Fruit fly (Drosophila melanogaster): ENCODE results near the gene Myb.
A peak's percentile ranks its signal among the peaks of the same experiment; 100 is the strongest.

Gene Myb

dm6 chrX:15870777-15871757 is 13.4 kb upstream of the Myb start (continued):
- no peak for TF ChIP-seq CG43689 (GFP tag; IDR thresholded peaks at IDR 0.05)
- TF ChIP-seq CG6175 (GFP tag; IDR thresholded peaks at IDR 0.05): no peak
- peak; percentile 19 for TF ChIP-seq tup (GFP tag; optimal IDR thresholded peaks at IDR 0.05)
- TF ChIP-seq psq (GFP tag; optimal IDR thresholded peaks at IDR 0.05): peak; percentile 3
- peak; percentile 69 for TF ChIP-seq CG17385 (GFP tag; optimal IDR thresholded peaks at IDR 0.05)
- no peak; the same call in 1 of the 2 replicates for TF ChIP-seq chm (GFP tag; IDR thresholded peaks at IDR 0.05)
- TF ChIP-seq CG12299 (tag; optimal IDR thresholded peaks at IDR 0.05): peak; percentile 63
- no peak for TF ChIP-seq row (GFP tag; IDR thresholded peaks at IDR 0.05)
- TF ChIP-seq CG11398 (GFP tag; optimal IDR thresholded peaks at IDR 0.05): peak; percentile 31
- peak; percentile 77 for TF ChIP-seq CG10209 (GFP tag; optimal IDR thresholded peaks at IDR 0.05)
- TF ChIP-seq gsb-n (tag; optimal IDR thresholded peaks at IDR 0.05): no peak
- TF ChIP-seq CG2889 (GFP tag; IDR thresholded peaks at IDR 0.05): no peak
- TF ChIP-seq Hr78 (GFP tag; optimal IDR thresholded peaks at IDR 0.05): no peak
- no peak for TF ChIP-seq aop (GFP tag; IDR thresholded peaks at IDR 0.05)
- TF ChIP-seq zfh1 (GFP tag; IDR thresholded peaks at IDR 0.05): no peak
- TF ChIP-seq CG3163 (GFP tag; optimal IDR thresholded peaks at IDR 0.05): peak; percentile 57
- peak; percentile 13 for TF ChIP-seq luna (GFP tag; optimal IDR thresholded peaks at IDR 0.05)
- TF ChIP-seq gcm (GFP tag; optimal IDR thresholded peaks at IDR 0.05): no peak
- peak; percentile 67 for TF ChIP-seq CG12104 (GFP tag; optimal IDR thresholded peaks at IDR 0.05)
- TF ChIP-seq Side (GFP tag; optimal IDR thresholded peaks at IDR 0.05): peak; percentile 31
- no peak for TF ChIP-seq Hmx (GFP tag; optimal IDR thresholded peaks at IDR 0.05)
- no peak for TF ChIP-seq Gsc (GFP tag; IDR thresholded peaks at IDR 0.05)
- no peak for TF ChIP-seq crol (GFP tag; IDR thresholded peaks at IDR 0.05)
- no peak for TF ChIP-seq dati (GFP tag; IDR thresholded peaks at IDR 0.05)
- TF ChIP-seq tgo (GFP tag; IDR thresholded peaks at IDR 0.05): no peak; the same call in 2 of the 3 replicates
- no peak for TF ChIP-seq CG10321 (GFP tag; IDR thresholded peaks at IDR 0.05)
- TF ChIP-seq CG3995 (GFP tag; optimal IDR thresholded peaks at IDR 0.05): no peak
- TF ChIP-seq Nf-YA (GFP tag; IDR thresholded peaks at IDR 0.05): peak; percentile 44; the same call in 1 of the 2 replicates
- peak; percentile 100 for TF ChIP-seq CG10431 (GFP tag; optimal IDR thresholded peaks at IDR 0.05)
- TF ChIP-seq dmrt99B (tag; optimal IDR thresholded peaks at IDR 0.05): no peak
- TF ChIP-seq ttk (GFP tag; IDR thresholded peaks at IDR 0.05): no peak
- TF ChIP-seq CG2199 (GFP tag; IDR thresholded peaks at IDR 0.05): no peak
- TF ChIP-seq CG15479 (GFP tag; optimal IDR thresholded peaks at IDR 0.05): no peak
- no peak for TF ChIP-seq tin (GFP tag; optimal IDR thresholded peaks at IDR 0.05)
- TF ChIP-seq jing (GFP tag; optimal IDR thresholded peaks at IDR 0.05): no peak
- TF ChIP-seq CG18599 (GFP tag; optimal IDR thresholded peaks at IDR 0.05): no peak
- TF ChIP-seq Kr (GFP tag; optimal IDR thresholded peaks at IDR 0.05): no peak
- TF ChIP-seq CG7963 (GFP tag; IDR thresholded peaks at IDR 0.05; ENCODE audit: partially characterized antibody): no peak
- TF ChIP-seq HmgD (GFP tag; optimal IDR thresholded peaks at IDR 0.05): no peak
- peak; percentile 68 for TF ChIP-seq CG30020 (tag; optimal IDR thresholded peaks at IDR 0.05)
- TF ChIP-seq fd96Cb (tag; optimal IDR thresholded peaks at IDR 0.05): no peak
- TF ChIP-seq vfl (GFP tag; optimal IDR thresholded peaks at IDR 0.05): no peak
- TF ChIP-seq odd (GFP tag; optimal IDR thresholded peaks at IDR 0.05): no peak
- TF ChIP-seq ac (GFP tag; optimal IDR thresholded peaks at IDR 0.05): no peak
- no peak for TF ChIP-seq CG8478 (optimal IDR thresholded peaks at IDR 0.05)
- no peak for TF ChIP-seq Neu2 (GFP tag; optimal IDR thresholded peaks at IDR 0.05; ENCODE audit: borderline replicate concordance)
- no peak for TF ChIP-seq dysf (GFP tag; IDR thresholded peaks at IDR 0.05)
- peak in 1 of 2 experiments; percentile 53 for TF ChIP-seq bsh (GFP tag; optimal IDR thresholded peaks at IDR 0.05)
- TF ChIP-seq Xbp1 (GFP tag; optimal IDR thresholded peaks at IDR 0.05): peak; percentile 11
- no peak for TF ChIP-seq ara (GFP tag; IDR thresholded peaks at IDR 0.05)
